Fruit fly (Drosophila melanogaster) whole organism: ENCODE measurements around the gene not.

Experiments
- Dll ChIP-seq: fragments of >200 bp; optimal IDR thresholded peaks from 2 replicates; lab custom pipeline; 2017
- pan ChIP-seq: fragments of >200 bp; optimal IDR thresholded peaks from 2 replicates; lab custom pipeline; 2017
- psq ChIP-seq: fragments of >200 bp; optimal IDR thresholded peaks from 2 replicates; lab custom pipeline; 2017

DNA sequence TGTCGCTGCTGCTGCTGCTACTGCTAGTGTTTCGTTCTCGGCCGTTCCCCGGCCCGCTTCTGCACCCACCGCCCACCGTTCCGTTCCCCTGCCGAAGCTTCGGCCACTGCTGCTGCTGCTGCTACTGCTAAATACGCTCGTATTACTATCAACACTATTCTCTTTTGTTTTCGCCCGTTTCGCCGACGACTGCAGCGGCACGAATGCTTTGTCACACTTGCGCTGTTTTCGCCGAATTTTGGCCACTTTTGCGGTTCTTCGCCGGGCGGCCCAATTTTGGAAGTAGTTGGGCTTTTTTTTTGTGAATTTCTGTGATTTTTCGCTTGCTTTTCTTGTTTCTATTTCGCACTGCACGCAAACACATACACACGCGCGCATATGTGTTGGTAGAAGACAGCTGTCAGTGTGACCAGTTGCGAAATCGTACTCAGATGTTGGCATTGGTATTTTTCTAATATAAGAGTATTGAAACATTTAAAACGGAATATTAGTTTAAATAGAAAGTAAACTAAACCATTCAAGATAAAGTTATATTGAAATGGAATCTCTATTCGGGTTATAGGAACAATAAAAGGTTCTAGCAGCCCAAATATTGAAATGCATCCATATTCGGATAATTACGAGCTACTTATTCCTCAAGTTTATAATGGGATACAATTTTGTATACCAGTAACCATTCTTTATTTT lies at the start of gene not:
- TF ChIP-seq Dll (no peak), psq (lab: Kevin White, UChicago) (no peak), pan (lab: Kevin White, UChicago) (no peak)
